Fruit fly (Drosophila melanogaster): ENCODE results near the gene Pa1.

dm6 chrX:11393003-11393620, 34.1 kb downstream of the Pa1 start:
- TF ChIP-seq fd59A (GFP tag; optimal IDR thresholded peaks at IDR 0.05) (no peak), CG1621 (tag; optimal IDR thresholded peaks at IDR 0.05) (no peak), CG32006 (GFP tag; optimal IDR thresholded peaks at IDR 0.05) (no peak), Lpt (GFP tag; optimal IDR thresholded peaks at IDR 0.05) (no peak)
